Worm (Caenorhabditis elegans) whole organism, L4 larva: ENCODE measurements around the gene asp-17.

ENCODE experiments used
- F44E2.7 ChIP-seq: fragments of 200-800 bp; sonication (Bioruptor generic); IDR thresholded peaks from 2 replicates; pipeline ENCODE4 v2.1.2; 2022; ENCODE audit warnings: missing genetic modification characterization, missing compliant biosample characterization
- ceh-28 ChIP-seq: fragments of 150-350 bp; optimal IDR thresholded peaks from 2 replicates; lab custom pipeline; 2014; ENCODE audit warnings: missing biosample characterization, missing genetic modification reagents, missing genetic modification characterization
- ceh-44 ChIP-seq: fragments of 200-800 bp; sonication (Bioruptor generic); IDR thresholded peaks from 2 replicates; pipeline ENCODE4 v1.3.6; 2022; ENCODE audit warnings: missing genetic modification reagents, missing genetic modification characterization, missing compliant biosample characterization
- ceh-82 ChIP-seq: sonication (generic microtip); optimal IDR thresholded peaks from 2 replicates; lab custom pipeline; 2017; ENCODE audit warnings: missing biosample characterization, missing genetic modification characterization
- lin-39 ChIP-seq: fragments of 150-350 bp; optimal IDR thresholded peaks from 2 replicates; lab custom pipeline; 2014; ENCODE audit warnings: missing biosample characterization, missing genetic modification reagents, missing genetic modification characterization
- nhr-11 ChIP-seq: fragments of 150-350 bp; optimal IDR thresholded peaks from 2 replicates; lab custom pipeline; 2014; ENCODE audit warnings: missing biosample characterization, missing genetic modification characterization
- nhr-41 ChIP-seq: fragments of 200-800 bp; sonication (Bioruptor generic); IDR thresholded peaks from 2 replicates; pipeline ENCODE4 v1.3.6; 2022; ENCODE audit warnings: missing genetic modification reagents, missing genetic modification characterization, missing compliant biosample characterization
- php-3 ChIP-seq: fragments of 200-800 bp; sonication (Bioruptor generic); IDR thresholded peaks from 2 replicates; pipeline ENCODE4 v1.3.6; 2022; ENCODE audit warnings: missing genetic modification reagents, missing genetic modification characterization, missing compliant biosample characterization
- unc-62 ChIP-seq, 3 experiments: fragments of 150-350 bp in 1 of 3; sonication (generic microtip); optimal IDR thresholded peaks in 2 of 3; peaks in 1 of 3; 1 replicate in 1 of 3; 2 replicates in 2 of 3; lab custom pipeline; 2014 to 2017; ENCODE audit warnings: missing biosample characterization in 3 of 3, missing genetic modification characterization in 3 of 3, missing genetic modification reagents in 3 of 3, missing genotype in 1 of 3
- zag-1 ChIP-seq: fragments of 150-350 bp; optimal IDR thresholded peaks from 2 replicates; lab custom pipeline; 2014; ENCODE audit warnings: missing biosample characterization, missing genetic modification characterization

DNA sequence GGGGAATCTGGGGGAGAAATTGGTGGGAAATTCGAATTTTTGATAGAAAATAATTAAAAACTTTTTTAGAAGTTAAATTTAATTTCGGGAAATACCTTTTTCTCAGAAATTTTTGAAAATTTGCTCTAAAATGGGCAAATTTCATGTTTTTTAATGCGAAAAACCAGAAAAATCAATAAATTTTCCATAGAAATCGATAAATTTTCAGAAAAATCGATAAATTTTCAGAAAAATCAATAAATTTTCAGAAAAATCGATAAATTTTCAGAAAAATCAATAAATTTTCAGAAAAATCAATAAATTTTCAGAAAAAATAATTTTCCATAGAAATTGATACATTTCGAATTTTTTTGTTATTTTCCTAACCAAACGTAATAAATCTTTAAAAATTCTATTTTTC lies 51.0 kb downstream of the asp-17 start:
- TF ChIP-seq ceh-28 (tag; lab: Kevin White, UChicago) (peak; percentile 71), unc-62 (GFP tag; optimal IDR thresholded peaks at IDR 0.05 in 1 of 2; lab: Kevin White, UChicago) (no peak), unc-62 (tag; optimal IDR thresholded peaks at IDR 0.05; lab: Kevin White, UChicago) (no peak), lin-39 (tag; lab: Kevin White, UChicago) (no peak), php-3 (GFP tag; lab: Robert Waterston, UW) (no peak), nhr-11 (tag; lab: Kevin White, UChicago) (no peak), F44E2.7 (GFP tag; lab: Robert Waterston, UW) (no peak), nhr-41 (no peak), ceh-82 (no peak), ceh-44 (GFP tag; lab: Robert Waterston, UW) (no peak), zag-1 (tag; lab: Kevin White, UChicago) (no peak)
